Worm (Caenorhabditis elegans): ENCODE measurements around the gene ZK867.2.

The ZK867.2 gene

ce11 chrX:7176817-7177216 is 29.7 kb upstream of the ZK867.2 start (continued):
- no peak for TF ChIP-seq sptf-2 (GFP tag; optimal IDR thresholded peaks at IDR 0.05)
- TF ChIP-seq ets-4 (GFP tag; optimal IDR thresholded peaks at IDR 0.05) = no peak
- TF ChIP-seq mxl-1 (tag; optimal IDR thresholded peaks at IDR 0.05) = peak; percentile 2
- TF ChIP-seq B0035.1 (tag; optimal IDR thresholded peaks at IDR 0.05) = no peak
- TF ChIP-seq ceh-100 (GFP tag; IDR thresholded peaks at IDR 0.05) = no peak
- TF ChIP-seq lin-26 (GFP tag; IDR thresholded peaks at IDR 0.05) = peak; percentile 81
- no peak for TF ChIP-seq lag-1 (GFP tag; IDR thresholded peaks at IDR 0.05)
- TF ChIP-seq xnd-1 (tag; optimal IDR thresholded peaks at IDR 0.05) = no peak
- TF ChIP-seq B0336.3 (GFP tag; IDR thresholded peaks at IDR 0.05) = no peak
- no peak for TF ChIP-seq madf-10 (tag; optimal IDR thresholded peaks at IDR 0.05)
- TF ChIP-seq attf-5 (GFP tag; optimal IDR thresholded peaks at IDR 0.05) = no peak
- no peak for TF ChIP-seq Y95B8A.8 (GFP tag; IDR thresholded peaks at IDR 0.05)
- TF ChIP-seq snpc-1.1 (tag; optimal IDR thresholded peaks at IDR 0.05; ENCODE audit: insufficient read depth) = no peak
- no peak for TF ChIP-seq nhr-179 (tag; optimal IDR thresholded peaks at IDR 0.05)
- no peak for TF ChIP-seq mel-28 (tag; optimal IDR thresholded peaks at IDR 0.05; ENCODE audit: borderline replicate concordance)

- no peak for TF ChIP-seq F49E8.2 (tag; optimal IDR thresholded peaks at IDR 0.05; ENCODE audit: insufficient read depth)
- TF ChIP-seq ccch-3 (GFP tag; optimal IDR thresholded peaks at IDR 0.05) = no peak
- no peak for TF ChIP-seq F55B11.4 (tag; optimal IDR thresholded peaks at IDR 0.05; ENCODE audit: borderline replicate concordance, insufficient read depth)
- no peak for TF ChIP-seq Y95B8A.8 (GFP tag; IDR thresholded peaks at IDR 0.05)
- TF ChIP-seq repo-1 (tag; optimal IDR thresholded peaks at IDR 0.05) = no peak
- TF ChIP-seq egrh-3 (GFP tag; IDR thresholded peaks at IDR 0.05) = no peak
- TF ChIP-seq die-1 (tag; optimal IDR thresholded peaks at IDR 0.05) = no peak
- TF ChIP-seq ceh-40 (GFP tag; IDR thresholded peaks at IDR 0.05) = no peak
These were observed 29.2 kb upstream of the ZK867.2 start, which contains the start of gene F43E12.1 for ce11 chrX:7177341-7177740. Gene F43E12.1, plus strand, starts transcription at chrX:7177641.

DNA sequence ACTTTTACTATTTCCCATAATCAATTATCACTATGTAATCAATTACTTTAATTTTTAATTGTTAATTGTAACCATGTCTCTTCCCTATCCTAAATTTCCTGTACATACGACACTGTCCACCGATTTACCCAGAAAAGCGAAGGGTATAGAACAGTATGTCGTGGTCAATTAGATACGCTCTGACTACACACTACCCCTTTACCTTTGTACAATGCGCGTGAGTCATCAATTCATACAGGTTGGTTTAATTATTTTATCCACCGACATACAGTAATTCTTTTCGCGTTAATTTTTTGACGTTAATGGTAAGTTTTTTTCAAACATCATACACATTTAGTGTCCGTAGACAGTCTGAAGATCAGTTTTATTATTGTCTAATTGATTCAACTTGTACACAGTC is 24.9 kb upstream of the ZK867.2 start:
- TF ChIP-seq B0035.1 (tag; optimal IDR thresholded peaks at IDR 0.05) (peak; percentile 84), gei-17 (GFP tag; optimal IDR thresholded peaks at IDR 0.05) (peak; percentile 96), egrh-3 (GFP tag; IDR thresholded peaks at IDR 0.05) (no peak), hsf-1 (GFP tag; IDR thresholded peaks at IDR 0.05) (no peak), ekl-4 (GFP tag; IDR thresholded peaks at IDR 0.05) (peak; percentile 79), mcd-1 (GFP tag; IDR thresholded peaks at IDR 0.05) (no peak), F33H1.4 (GFP tag; IDR thresholded peaks at IDR 0.05) (no peak), lsl-1 (GFP tag; optimal IDR thresholded peaks at IDR 0.05) (no peak), zim-3 (tag; optimal IDR thresholded peaks at IDR 0.05) (no peak), rec-8 (tag; optimal IDR thresholded peaks at IDR 0.05) (no peak), ztf-3 (GFP tag; optimal IDR thresholded peaks at IDR 0.05) (peak; percentile 59), unc-62 (GFP tag; optimal IDR thresholded peaks at IDR 0.05) (peak; percentile 65), attf-6 (GFP tag; IDR thresholded peaks at IDR 0.05) (no peak), Y53F4B.3 (GFP tag; IDR thresholded peaks at IDR 0.05) (no peak), Y95B8A.8 (GFP tag; IDR thresholded peaks at IDR 0.05) (no peak), nfya-1 (tag; optimal IDR thresholded peaks at IDR 0.05; ENCODE audit: borderline replicate concordance, insufficient read depth) (no peak), cebp-1 (GFP tag; IDR thresholded peaks at IDR 0.05) (0 out of 2 replicates have a peak, but pooled peaks have one; percentile 70), cebp-1 (tag; optimal IDR thresholded peaks at IDR 0.05) (no peak), repo-1 (tag; optimal IDR thresholded peaks at IDR 0.05) (peak; percentile 97), lir-1 (GFP tag; conservative IDR thresholded peaks at IDR 0.05) (peak; percentile 72), C06A6.2 (GFP tag; conservative IDR thresholded peaks at IDR 0.05) (peak; percentile 85), ztf-26 (tag; optimal IDR thresholded peaks at IDR 0.05) (peak; percentile 98), ceh-79 (tag; optimal IDR thresholded peaks at IDR 0.05) (no peak), hmg-1.2 (GFP tag; IDR thresholded peaks at IDR 0.05) (peak; percentile 66; the same call in 1 of the 2 replicates), lin-40 (tag; optimal IDR thresholded peaks at IDR 0.05) (peak; percentile 99), lsy-27 (tag; optimal IDR thresholded peaks at IDR 0.05; ENCODE audit: borderline replicate concordance, insufficient read depth) (no peak), lag-1 (GFP tag; IDR thresholded peaks at IDR 0.05) (no peak), hlh-12 (tag; optimal IDR thresholded peaks at IDR 0.05) (no peak), die-1 (tag; optimal IDR thresholded peaks at IDR 0.05) (no peak), F49E8.2 (tag; optimal IDR thresholded peaks at IDR 0.05; ENCODE audit: insufficient read depth) (no peak)
